Worm (Caenorhabditis elegans): ENCODE data around the gene H01M10.1.

DNA sequence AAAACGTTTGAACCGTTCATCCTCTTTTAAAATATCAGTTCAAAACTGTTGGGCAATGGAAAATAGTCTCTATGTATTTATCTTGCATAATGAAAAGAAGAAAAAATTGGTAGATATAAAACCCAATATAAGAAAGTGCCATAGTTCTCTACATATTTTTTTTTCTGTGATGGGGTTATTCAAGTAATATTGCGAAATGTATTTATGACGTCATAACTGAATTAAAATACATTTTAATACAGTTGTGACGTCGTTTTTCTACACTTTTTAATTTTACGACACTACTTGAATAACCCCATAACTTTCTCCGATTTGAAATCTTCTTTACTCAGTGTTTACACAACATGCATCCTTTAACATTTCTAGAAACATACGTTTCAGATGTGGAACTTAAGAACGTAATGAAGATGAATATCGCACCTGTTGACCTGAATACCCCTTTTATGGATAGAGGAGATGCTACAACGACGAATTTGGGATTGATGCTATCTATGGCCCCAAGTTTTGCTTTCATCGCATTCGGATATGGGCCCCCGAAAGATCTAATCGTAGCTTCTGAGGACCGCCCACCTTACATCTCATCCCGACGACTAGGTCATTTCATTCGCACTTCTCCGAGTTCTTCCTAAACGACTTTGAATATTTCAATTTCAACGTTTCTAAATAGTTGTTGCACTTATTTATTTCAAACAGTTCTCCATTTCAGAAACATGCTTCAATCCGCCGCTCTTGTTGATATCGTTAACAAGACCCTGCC, 27.3 kb upstream of the H01M10.1 start, which contains the start of gene T03G6.1:
- TF ChIP-seq klf-2 (GFP tag; conservative IDR thresholded peaks at IDR 0.05) (no peak), flt-1 (GFP tag; IDR thresholded peaks at IDR 0.05) (no peak), ztf-23 (GFP tag; IDR thresholded peaks at IDR 0.05) (no peak), T22C8.4 (GFP tag; IDR thresholded peaks at IDR 0.05) (no peak), tab-1 (GFP tag; IDR thresholded peaks at IDR 0.05) (no peak), cog-1 (tag; optimal IDR thresholded peaks at IDR 0.05) (no peak), ztf-29 (GFP tag; IDR thresholded peaks at IDR 0.05) (no peak), ref-1 (GFP tag; conservative IDR thresholded peaks at IDR 0.05) (no peak)
